Worm (Caenorhabditis elegans) whole organism, late embryonic: Measurements from ENCODE around the gene acs-6.

Experiments
- C38D4.7 ChIP-seq: fragments of 200-800 bp; sonication (Bioruptor generic); optimal IDR thresholded peaks from 2 replicates; lab custom pipeline; 2018; ENCODE audit warnings: mild to moderate bottlenecking, missing genetic modification characterization, moderate library complexity, missing compliant biosample characterization
- ahr-1 ChIP-seq: sonication (generic microtip); optimal IDR thresholded peaks from 2 replicates; lab custom pipeline; 2016; ENCODE audit warnings: missing genetic modification characterization, missing compliant biosample characterization
- ceh-14 ChIP-seq: sonication (generic microtip); optimal IDR thresholded peaks from 2 replicates; lab custom pipeline; 2016; ENCODE audit warnings: missing genotype, missing genetic modification characterization, missing compliant biosample characterization
- ceh-30 ChIP-seq: fragments of 150-350 bp; optimal IDR thresholded peaks from 2 replicates; lab custom pipeline; 2014; ENCODE audit warnings: missing biosample characterization, missing genetic modification characterization
- ceh-31 ChIP-seq: sonication (generic microtip); optimal IDR thresholded peaks from 2 replicates; lab custom pipeline; 2016; ENCODE audit warnings: missing genetic modification characterization, missing compliant biosample characterization
- ceh-9 ChIP-seq: sonication (generic microtip); optimal IDR thresholded peaks from 2 replicates; lab custom pipeline; 2016; ENCODE audit warnings: mild to moderate bottlenecking, missing genetic modification characterization, inconsistent platforms, missing compliant biosample characterization
- dmd-4 ChIP-seq: sonication (generic microtip); optimal IDR thresholded peaks from 2 replicates; lab custom pipeline; 2016; ENCODE audit warnings: borderline replicate concordance, missing genetic modification characterization, missing compliant biosample characterization
- dve-1 ChIP-seq: sonication (generic microtip); optimal IDR thresholded peaks from 2 replicates; lab custom pipeline; 2017; ENCODE audit warnings: antibody characterized with exemption, mild to moderate bottlenecking, missing genetic modification characterization, missing compliant biosample characterization
- elt-4 ChIP-seq: sonication (generic microtip); optimal IDR thresholded peaks from 2 replicates; lab custom pipeline; 2016; ENCODE audit warnings: missing genetic modification characterization, missing compliant biosample characterization
- fax-1 ChIP-seq: sonication (generic microtip); optimal IDR thresholded peaks from 2 replicates; lab custom pipeline; 2016; ENCODE audit warnings: missing genotype, missing genetic modification characterization, missing compliant biosample characterization
- fkh-10 ChIP-seq: fragments of 150-350 bp; optimal IDR thresholded peaks from 2 replicates; lab custom pipeline; 2014; ENCODE audit warnings: missing biosample characterization, missing genetic modification reagents, missing genetic modification characterization
- fkh-6 ChIP-seq: sonication (generic microtip); optimal IDR thresholded peaks from 2 replicates; lab custom pipeline; 2016; ENCODE audit warnings: missing genetic modification characterization, missing compliant biosample characterization
- gmeb-2 ChIP-seq: sonication (generic microtip); optimal IDR thresholded peaks from 2 replicates; lab custom pipeline; 2016; ENCODE audit warnings: missing genetic modification characterization, inconsistent platforms, missing compliant biosample characterization
- hlh-13 ChIP-seq: fragments of 200-800 bp; sonication (Bioruptor generic); optimal IDR thresholded peaks from 2 replicates; lab custom pipeline; 2018; ENCODE audit warnings: mild to moderate bottlenecking, missing genetic modification characterization, missing compliant biosample characterization
- hlh-30 ChIP-seq: sonication (generic microtip); optimal IDR thresholded peaks from 2 replicates; lab custom pipeline; 2017; ENCODE audit warnings: antibody characterized with exemption, missing genetic modification characterization, missing compliant biosample characterization; ENCODE audit not compliant: insufficient read depth
- hlh-6 ChIP-seq: sonication (generic microtip); optimal IDR thresholded peaks from 2 replicates; lab custom pipeline; 2016; ENCODE audit warnings: missing genotype, missing genetic modification characterization, missing compliant biosample characterization
- lim-6 ChIP-seq: sonication (generic microtip); optimal IDR thresholded peaks from 2 replicates; lab custom pipeline; 2016; ENCODE audit warnings: missing genetic modification characterization, missing compliant biosample characterization
- lin-11 ChIP-seq: fragments of 200-800 bp; sonication (Bioruptor generic); optimal IDR thresholded peaks from 2 replicates; lab custom pipeline; 2018; ENCODE audit warnings: mild to moderate bottlenecking, missing genetic modification characterization, missing compliant biosample characterization
- nfya-1 ChIP-seq: sonication (generic microtip); optimal IDR thresholded peaks from 2 replicates; lab custom pipeline; 2017; ENCODE audit warnings: missing genetic modification characterization, mild to moderate bottlenecking, missing compliant biosample characterization, antibody characterized with exemption, moderate library complexity
- npax-4 ChIP-seq: sonication (generic microtip); optimal IDR thresholded peaks from 2 replicates; lab custom pipeline; 2016; ENCODE audit warnings: missing genetic modification characterization, missing compliant biosample characterization
- odd-2 ChIP-seq: sonication (generic microtip); optimal IDR thresholded peaks from 2 replicates; lab custom pipeline; 2017; ENCODE audit warnings: antibody characterized with exemption, mild to moderate bottlenecking, missing genetic modification characterization, missing compliant biosample characterization
- pag-3 ChIP-seq: sonication (generic microtip); optimal IDR thresholded peaks from 2 replicates; lab custom pipeline; 2016; ENCODE audit warnings: missing compliant biosample characterization, missing genetic modification characterization, borderline replicate concordance
- pat-9 ChIP-seq: fragments of 200-800 bp; sonication (Bioruptor generic); optimal IDR thresholded peaks from 2 replicates; lab custom pipeline; 2018; ENCODE audit warnings: mild to moderate bottlenecking, missing genetic modification characterization, moderate library complexity, missing compliant biosample characterization
- pax-1 ChIP-seq: fragments of 150-350 bp; optimal IDR thresholded peaks from 2 replicates; lab custom pipeline; 2014; ENCODE audit warnings: missing biosample characterization, missing genetic modification characterization
- pha-2 ChIP-seq: sonication (generic microtip); optimal IDR thresholded peaks from 2 replicates; lab custom pipeline; 2017; ENCODE audit warnings: mild to moderate bottlenecking, missing genetic modification characterization, missing compliant biosample characterization
- sox-4 ChIP-seq: sonication (generic microtip); optimal IDR thresholded peaks from 2 replicates; lab custom pipeline; 2017; ENCODE audit warnings: mild to moderate bottlenecking, missing genetic modification characterization, inconsistent platforms, missing compliant biosample characterization
- syd-9 ChIP-seq: sonication (generic microtip); optimal IDR thresholded peaks from 2 replicates; lab custom pipeline; 2016; ENCODE audit warnings: mild to moderate bottlenecking, missing genetic modification characterization, moderate library complexity, missing compliant biosample characterization
- tbx-2 ChIP-seq: sonication (generic microtip); optimal IDR thresholded peaks from 2 replicates; lab custom pipeline; 2016; ENCODE audit warnings: missing genetic modification characterization, missing compliant biosample characterization
- tbx-7 ChIP-seq: sonication (generic microtip); optimal IDR thresholded peaks from 2 replicates; lab custom pipeline; 2016; ENCODE audit warnings: missing genotype, missing genetic modification characterization, missing compliant biosample characterization
- unc-3 ChIP-seq, 2 experiments: fragments of 200-800 bp in 1 of 2; sonication (Bioruptor generic) in 1 of 2; sonication (generic microtip) in 1 of 2; conservative IDR thresholded peaks in 1 of 2; optimal IDR thresholded peaks in 1 of 2; 2 replicates each; pipeline versions ENCODE4 v1.3.6 to Lab custom; 2016 to 2022; ENCODE audit warnings: missing compliant biosample characterization in 2 of 2, missing genetic modification characterization in 2 of 2, missing genetic modification reagents in 1 of 2
- unc-42 ChIP-seq: sonication (generic microtip); optimal IDR thresholded peaks from 2 replicates; lab custom pipeline; 2016; ENCODE audit warnings: missing genotype, missing genetic modification characterization, missing compliant biosample characterization
- ztf-16 ChIP-seq: sonication (generic microtip); optimal IDR thresholded peaks from 2 replicates; lab custom pipeline; 2017; ENCODE audit warnings: missing genetic modification characterization, missing compliant biosample characterization

The acs-6 gene

DNA sequence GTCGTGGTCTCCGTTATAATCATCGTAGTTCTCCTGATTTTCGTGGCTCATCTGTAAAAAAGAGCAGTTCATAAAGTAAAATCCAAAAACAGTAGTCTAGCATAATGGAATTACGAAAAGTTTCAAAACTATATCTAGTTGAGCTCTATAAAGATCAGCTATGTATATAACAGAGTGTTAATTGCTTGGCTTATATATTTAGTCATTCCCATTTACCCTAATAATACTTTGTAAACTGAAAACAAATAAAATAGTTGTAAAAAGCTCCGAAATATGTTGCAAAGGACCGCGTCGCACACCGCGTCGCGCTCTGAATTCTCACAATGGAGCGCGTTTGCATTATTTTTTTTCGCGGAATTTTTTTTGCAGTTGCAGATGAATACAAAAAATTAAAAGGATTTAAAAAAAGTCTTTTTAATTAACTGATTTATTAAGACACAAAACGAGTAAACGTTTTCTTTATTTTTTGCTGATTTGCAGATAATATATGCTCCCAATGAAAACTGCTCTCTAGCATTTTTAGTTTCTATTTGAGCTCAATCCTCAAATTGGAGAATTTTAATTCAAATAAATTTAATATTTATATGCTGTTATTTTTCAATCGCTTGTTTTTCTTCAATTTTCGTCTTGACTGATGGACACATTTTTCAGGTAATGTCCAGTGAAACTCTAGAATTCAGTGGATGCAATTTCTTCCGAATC lies 11.7 kb upstream of the acs-6 start, which contains the start of the genes tcer-1 and ZK1127.5:
Gene tcer-1, minus strand, starts transcription at position 51 of the 702 bp plus-strand sequence.
Gene ZK1127.5, plus strand, starts transcription at position 652 of the 702 bp plus-strand sequence.
- TF ChIP-seq ceh-30 (tag; lab: Kevin White, UChicago) (peak; percentile 18), nfya-1 (tag; lab: Kevin White, UChicago) (peak; percentile 46), unc-42 (tag; lab: Kevin White, UChicago) (peak; percentile 15), dmd-4 (tag; lab: Kevin White, UChicago) (no peak), ceh-31 (tag; lab: Kevin White, UChicago) (peak; percentile 40), elt-4 (tag; lab: Kevin White, UChicago) (no peak), tbx-2 (peak; percentile 22)

DNA sequence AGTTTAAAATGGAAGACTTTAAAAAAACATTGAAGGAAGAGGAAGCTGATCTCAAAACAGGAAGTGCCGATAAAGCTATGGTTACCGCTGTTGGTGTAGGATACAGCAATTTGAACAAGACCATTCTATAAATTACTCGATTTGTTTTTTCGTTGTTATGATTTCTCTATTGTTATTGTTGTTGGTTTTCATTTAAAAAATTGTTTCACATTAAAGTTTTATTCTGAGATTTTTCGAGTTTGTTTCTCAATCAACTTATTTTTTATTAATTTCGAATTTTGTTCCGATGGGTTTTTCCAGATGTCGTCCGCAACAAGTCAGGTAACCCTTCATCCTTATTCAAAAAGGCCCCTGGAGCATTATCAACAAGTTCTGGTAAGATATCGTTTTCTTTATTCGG lies 10.1 kb upstream of the acs-6 start, which contains the start of gene ZK1127.12:
Gene ZK1127.12, plus strand, starts transcription at position 301 of the 400 bp plus-strand sequence.
- no peak for TF ChIP-seq hlh-6 (tag; lab: Kevin White, UChicago)
- TF ChIP-seq fax-1 (tag; lab: Kevin White, UChicago), result no peak
- TF ChIP-seq unc-3 (GFP tag; conservative IDR thresholded peaks at IDR 0.05; lab: Robert Waterston, UW), result no peak
- no peak for TF ChIP-seq unc-3 (tag; optimal IDR thresholded peaks at IDR 0.05; lab: Kevin White, UChicago)
- TF ChIP-seq ahr-1 (tag; lab: Kevin White, UChicago), result no peak

DNA sequence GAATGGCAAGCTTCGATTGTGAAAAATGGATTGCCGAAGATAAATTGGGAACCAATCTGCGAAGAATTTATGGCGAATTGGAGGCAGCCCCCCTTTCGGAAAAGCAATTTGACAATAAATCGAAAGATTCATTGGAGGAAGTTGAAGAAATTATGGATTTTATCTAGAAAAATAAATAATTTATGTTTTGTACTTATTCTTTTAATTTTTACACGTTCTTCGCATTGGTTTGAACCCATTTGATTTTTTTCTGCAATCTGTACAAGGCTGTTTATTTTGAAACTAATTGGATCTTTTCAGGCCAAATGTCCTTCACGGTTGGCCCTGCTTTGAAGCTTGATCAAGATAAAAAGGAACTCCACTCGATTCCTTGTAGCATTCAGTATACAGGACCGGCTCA lies 8.8 kb upstream of the acs-6 start, which contains the start of gene ZK1127.13:
Gene ZK1127.13, plus strand, starts transcription at position 301 of the 400 bp plus-strand sequence.
- TF ChIP-seq odd-2 (tag; lab: Kevin White, UChicago), result no peak
- TF ChIP-seq C38D4.7 (GFP tag; lab: Kevin White, UChicago), result no peak
- no peak for TF ChIP-seq dve-1 (tag; lab: Kevin White, UChicago)
- no peak for TF ChIP-seq pat-9 (tag; lab: Kevin White, UChicago)
- TF ChIP-seq pax-1, result no peak
- no peak for TF ChIP-seq pag-3
- no peak for TF ChIP-seq ahr-1 (tag; lab: Kevin White, UChicago)
- no peak for TF ChIP-seq lin-11 (tag; lab: Kevin White, UChicago)
- TF ChIP-seq ceh-9, result no peak
- TF ChIP-seq syd-9, result no peak
- TF ChIP-seq hlh-13, result no peak
- TF ChIP-seq, all 69 proteins: peak for 0

DNA sequence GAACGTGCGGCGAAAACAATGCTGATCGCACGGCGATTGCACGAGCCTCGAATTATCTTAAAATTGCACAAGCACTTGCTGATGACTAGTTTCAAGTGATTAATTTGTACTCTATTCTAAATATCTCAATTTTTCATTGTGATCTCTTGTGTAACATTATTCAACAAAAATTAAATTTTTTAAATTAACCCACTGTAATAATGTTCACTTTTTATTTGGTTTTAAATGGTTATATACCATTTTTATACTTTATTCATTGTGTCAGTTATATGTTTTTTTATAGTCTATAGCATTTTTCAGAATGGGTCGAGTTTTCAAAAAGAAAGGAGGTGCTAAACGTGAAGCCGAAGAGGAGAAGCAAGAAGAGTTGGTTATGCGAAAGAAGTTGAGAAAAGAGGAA lies 8.2 kb upstream of the acs-6 start, which contains the start of gene ZK1127.4:
Gene ZK1127.4, plus strand, starts transcription at position 301 of the 400 bp plus-strand sequence.
- TF ChIP-seq dve-1 (tag; lab: Kevin White, UChicago), result no peak
- no peak for TF ChIP-seq ceh-14 (tag; lab: Kevin White, UChicago)
- no peak for TF ChIP-seq nfya-1 (tag; lab: Kevin White, UChicago)
- TF ChIP-seq fkh-10 (GFP tag; lab: Kevin White, UChicago), result no peak
- no peak for TF ChIP-seq tbx-7 (tag; lab: Kevin White, UChicago)
- no peak for TF ChIP-seq lim-6 (tag; lab: Kevin White, UChicago)
- no peak for TF ChIP-seq hlh-30 (tag; lab: Kevin White, UChicago)
- TF ChIP-seq ahr-1 (tag; lab: Kevin White, UChicago), result no peak
- no peak for TF ChIP-seq gmeb-2 (tag; lab: Kevin White, UChicago)
- no peak for TF ChIP-seq pag-3
- no peak for TF ChIP-seq ztf-16 (tag; lab: Kevin White, UChicago)

DNA sequence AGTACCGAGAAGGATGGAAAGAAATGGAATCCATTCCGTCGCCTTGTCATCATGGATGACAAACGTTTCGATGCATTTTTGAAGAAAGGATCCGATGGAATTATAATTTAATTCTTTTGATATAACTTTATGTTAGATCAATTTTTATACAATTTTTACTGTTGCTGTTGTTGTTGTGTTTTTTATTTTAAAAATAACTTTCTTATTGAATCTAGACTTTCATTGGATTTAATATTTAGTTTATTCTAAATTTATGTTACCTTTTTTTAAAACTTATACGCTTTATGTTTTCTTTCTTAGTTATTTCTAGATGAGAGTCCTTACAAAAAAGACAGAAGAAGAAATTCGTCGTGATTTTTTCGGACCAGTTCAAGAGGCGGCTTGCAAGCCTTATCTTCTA lies 6.8 kb upstream of the acs-6 start, which contains the start of gene ZK1127.3:
Gene ZK1127.3, plus strand, starts transcription at position 301 of the 400 bp plus-strand sequence.
- TF ChIP-seq ceh-9 (no peak), pha-2 (tag; lab: Kevin White, UChicago) (no peak), npax-4 (tag; lab: Kevin White, UChicago) (no peak), fax-1 (tag; lab: Kevin White, UChicago) (no peak), hlh-30 (tag; lab: Kevin White, UChicago) (no peak), fkh-6 (tag; lab: Kevin White, UChicago) (no peak), tbx-2 (no peak), sox-4 (no peak)
